Worm (Caenorhabditis elegans) whole organism, L2 larva: ENCODE results near the gene nhr-6.

Experiments used
- aly-2 ChIP-seq: fragments of 150-350 bp; optimal IDR thresholded peaks from 2 replicates; lab custom pipeline; 2014; ENCODE audit warnings: missing biosample characterization, missing genetic modification characterization
- ama-1 ChIP-seq: fragments of 150-350 bp; optimal IDR thresholded peaks from 2 replicates; lab custom pipeline; 2018; ENCODE audit warnings: inconsistent platforms
- lin-13 ChIP-seq: fragments of 150-350 bp; optimal IDR thresholded peaks from 2 replicates; lab custom pipeline; 2014; ENCODE audit warnings: missing biosample characterization, missing genetic modification reagents, missing genetic modification characterization
- sem-4 ChIP-seq: fragments of 150-350 bp; optimal IDR thresholded peaks from 2 replicates; lab custom pipeline; 2014; ENCODE audit warnings: missing biosample characterization, missing genetic modification reagents, missing genetic modification characterization

ce11 chrIII:3542105-3542504 is 31.3 kb upstream of the nhr-6 start:
- TF ChIP-seq aly-2 (tag; lab: Kevin White, UChicago) (no peak), sem-4 (tag; lab: Kevin White, UChicago) (peak; percentile 1), ama-1 (lab: Kevin White, UChicago) (no peak), lin-13 (no peak)
